Worm (Caenorhabditis elegans): ENCODE results near the gene K07E3.2.

DNA sequence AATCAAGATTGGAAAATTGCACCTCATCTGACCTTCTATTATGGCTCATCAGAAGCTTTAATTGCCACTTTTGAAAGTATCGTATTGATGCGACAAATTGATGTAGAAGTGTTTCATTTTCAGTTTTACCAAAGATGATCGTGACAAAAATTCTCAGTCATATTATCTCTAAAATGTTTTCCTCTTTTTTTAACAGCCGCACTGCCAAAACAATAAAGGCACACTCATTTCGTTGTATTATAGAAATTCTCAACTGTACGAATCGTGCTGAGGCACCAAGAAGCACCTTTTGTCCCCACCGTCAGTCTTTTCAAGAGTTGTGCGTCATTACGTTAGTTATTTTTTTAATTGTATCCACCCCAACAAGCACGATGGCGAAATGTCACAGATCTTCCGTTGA is 3.8 kb downstream of the K07E3.2 start, which contains the start of gene K07E3.9:
- no peak for TF ChIP-seq ceh-82 (tag; optimal IDR thresholded peaks at IDR 0.05)
- no peak for TF ChIP-seq nhr-77 (tag; optimal IDR thresholded peaks at IDR 0.05)
- TF ChIP-seq elt-3 (tag; optimal IDR thresholded peaks at IDR 0.05): no peak
